Worm (Caenorhabditis elegans): ENCODE measurements around the gene Y49G5B.1.
A peak's percentile ranks its signal among the peaks of the same experiment; 100 is the strongest.

Y49G5B.1 gene

DNA sequence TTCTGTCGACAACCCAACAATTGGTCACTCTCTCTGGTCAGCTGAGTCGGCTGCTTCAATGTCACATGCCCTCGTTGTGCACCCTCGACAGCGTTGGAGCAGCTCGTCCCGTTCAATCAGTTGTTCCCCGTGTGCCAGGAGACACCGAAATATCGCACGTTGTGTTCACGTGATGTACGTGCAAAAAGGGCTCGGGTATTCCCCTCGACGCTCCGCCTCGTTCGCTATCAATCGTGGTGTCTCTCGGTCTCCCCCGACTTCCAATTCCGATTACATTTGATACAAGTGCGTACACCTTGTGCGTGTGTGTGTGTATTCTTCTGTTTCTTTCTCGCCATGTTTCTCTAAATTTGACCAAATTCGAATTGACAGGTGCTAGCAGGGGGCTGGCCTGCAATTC is 48.3 kb downstream of the Y49G5B.1 start:
- no peak for TF ChIP-seq lin-13 (GFP tag; optimal IDR thresholded peaks at IDR 0.05)
- TF ChIP-seq nhr-77 (tag; optimal IDR thresholded peaks at IDR 0.05) = peak; percentile 27
- peak; percentile 63 for TF ChIP-seq nhr-47 (tag; optimal IDR thresholded peaks at IDR 0.05)
- TF ChIP-seq mef-2 (tag; optimal IDR thresholded peaks at IDR 0.05) = no peak
- no peak for TF ChIP-seq irx-1 (tag; optimal IDR thresholded peaks at IDR 0.05)
- no peak for TF ChIP-seq ama-1 (optimal IDR thresholded peaks at IDR 0.05)
- no peak for TF ChIP-seq fkh-4 (tag; optimal IDR thresholded peaks at IDR 0.05; ENCODE audit: borderline replicate concordance)
- no peak for TF ChIP-seq sup-37 (GFP tag; optimal IDR thresholded peaks at IDR 0.05)
- TF ChIP-seq nhr-19 (GFP tag; conservative IDR thresholded peaks at IDR 0.05) = peak; percentile 86
- TF ChIP-seq aly-2 (tag; optimal IDR thresholded peaks at IDR 0.05) = no peak
- peak; percentile 77 for TF ChIP-seq rnt-1 (tag; optimal IDR thresholded peaks at IDR 0.05)
- no peak for TF ChIP-seq C34B4.2 (tag; optimal IDR thresholded peaks at IDR 0.05)
- peak; percentile 10 for TF ChIP-seq skn-1 (tag; optimal IDR thresholded peaks at IDR 0.05)
- TF ChIP-seq egl-13 (tag; optimal IDR thresholded peaks at IDR 0.05) = no peak
- TF ChIP-seq nhr-84 (tag; optimal IDR thresholded peaks at IDR 0.05) = no peak
- TF ChIP-seq mep-1 (tag; optimal IDR thresholded peaks at IDR 0.05) = peak; percentile 26
- TF ChIP-seq tbx-2 (tag; optimal IDR thresholded peaks at IDR 0.05) = peak; percentile 65
- TF ChIP-seq aha-1 (tag; optimal IDR thresholded peaks at IDR 0.05) = no peak
- no peak for TF ChIP-seq ztf-11 (tag; optimal IDR thresholded peaks at IDR 0.05)
- TF ChIP-seq lin-35 (GFP tag; optimal IDR thresholded peaks at IDR 0.05) = peak; percentile 34 to 79
- TF ChIP-seq unc-62 (GFP tag; optimal IDR thresholded peaks at IDR 0.05) = no peak
- TF ChIP-seq xbp-1 (tag; optimal IDR thresholded peaks at IDR 0.05) = peak; percentile 11
- TF ChIP-seq ceh-88 (GFP tag; IDR thresholded peaks at IDR 0.05) = no peak
- TF ChIP-seq mdl-1 (tag; optimal IDR thresholded peaks at IDR 0.05) = peak in 1 of 2 experiments; percentile 93
- no peak for TF ChIP-seq lin-15B (tag; optimal IDR thresholded peaks at IDR 0.05)
- TF ChIP-seq unc-130 (tag; optimal IDR thresholded peaks at IDR 0.05) = peak; percentile 16
- TF ChIP-seq nhr-11 (tag; optimal IDR thresholded peaks at IDR 0.05) = no peak
- TF ChIP-seq ceh-8 (GFP tag; optimal IDR thresholded peaks at IDR 0.05) = no peak
- TF ChIP-seq swsn-7 (tag; optimal IDR thresholded peaks at IDR 0.05) = peak; percentile 22
- no peak for TF ChIP-seq ets-5 (GFP tag; IDR thresholded peaks at IDR 0.05)
- peak; percentile 68 for TF ChIP-seq snu-23 (GFP tag; optimal IDR thresholded peaks at IDR 0.05)
- no peak for TF ChIP-seq lin-39 (tag; optimal IDR thresholded peaks at IDR 0.05)
- TF ChIP-seq dsc-1 (tag; optimal IDR thresholded peaks at IDR 0.05) = no peak
- no peak for TF ChIP-seq nhr-76 (tag; optimal IDR thresholded peaks at IDR 0.05)
- TF ChIP-seq blmp-1 (tag; optimal IDR thresholded peaks at IDR 0.05) = no peak
- TF ChIP-seq zag-1 (tag; optimal IDR thresholded peaks at IDR 0.05) = no peak
- TF ChIP-seq lin-14 (GFP tag; optimal IDR thresholded peaks at IDR 0.05) = peak; percentile 91
- peak; percentile 0 for TF ChIP-seq F16B12.6 (tag; optimal IDR thresholded peaks at IDR 0.05)
- no peak for TF ChIP-seq fos-1 (tag; optimal IDR thresholded peaks at IDR 0.05)
- TF ChIP-seq Y116A8C.19 (tag; optimal IDR thresholded peaks at IDR 0.05; ENCODE audit: borderline replicate concordance) = no peak
- TF ChIP-seq efl-3 (GFP tag; optimal IDR thresholded peaks at IDR 0.05) = no peak
- peak; percentile 88 for TF ChIP-seq nhr-71 (tag; optimal IDR thresholded peaks at IDR 0.05)
- TF ChIP-seq mab-9 (GFP tag; IDR thresholded peaks at IDR 0.05) = no peak
- no peak for TF ChIP-seq unc-30 (tag; optimal IDR thresholded peaks at IDR 0.05)
- TF ChIP-seq grh-1 (GFP tag; IDR thresholded peaks at IDR 0.05) = no peak
- TF ChIP-seq egl-27 (tag; optimal IDR thresholded peaks at IDR 0.05) = no peak
- no peak for TF ChIP-seq nhr-28 (tag; optimal IDR thresholded peaks at IDR 0.05)
- peak; percentile 89 for TF ChIP-seq nhr-20 (tag; optimal IDR thresholded peaks at IDR 0.05)
- TF ChIP-seq nhr-237 (tag; optimal IDR thresholded peaks at IDR 0.05) = no peak
- no peak for TF ChIP-seq lir-3 (tag; optimal IDR thresholded peaks at IDR 0.05; ENCODE audit: poor library complexity)
- TF ChIP-seq alr-1 (tag; optimal IDR thresholded peaks at IDR 0.05; ENCODE audit: borderline replicate concordance) = no peak
- peak; percentile 71 for TF ChIP-seq nhr-90 (tag; optimal IDR thresholded peaks at IDR 0.05; ENCODE audit: poor library complexity)
- peak; percentile 50 for TF ChIP-seq fkh-8 (tag; optimal IDR thresholded peaks at IDR 0.05)
- no peak for TF ChIP-seq unc-86 (tag; optimal IDR thresholded peaks at IDR 0.05)
- TF ChIP-seq nhr-12 (tag; optimal IDR thresholded peaks at IDR 0.05) = no peak
